Worm (Caenorhabditis elegans) whole organism, L1 larva: ENCODE results near the gene hsp-12.6.

Source experiments
- Y116A8C.19 ChIP-seq: sonication (generic microtip); optimal IDR thresholded peaks from 2 replicates; lab custom pipeline; 2016; ENCODE audit warnings: missing compliant biosample characterization, missing genetic modification characterization, borderline replicate concordance
- dsc-1 ChIP-seq: sonication (generic microtip); optimal IDR thresholded peaks from 2 replicates; lab custom pipeline; 2016; ENCODE audit warnings: mild to moderate bottlenecking, missing genetic modification characterization, missing compliant biosample characterization
- elt-3 ChIP-seq, 6 experiments: fragments of 150-350 bp in 1 of 6; sonication (generic microtip); optimal IDR thresholded peaks; 2 replicates each; lab custom pipeline; 2017 to 2018; ENCODE audit warnings: missing biosample characterization in 6 of 6, missing genetic modification characterization in 6 of 6, inconsistent platforms in 1 of 6
- fkh-10 ChIP-seq: sonication (generic microtip); optimal IDR thresholded peaks from 2 replicates; lab custom pipeline; 2017; ENCODE audit warnings: missing biosample characterization, missing genetic modification reagents, missing genetic modification characterization
- lin-15B ChIP-seq: fragments of 150-350 bp; sonication (generic microtip); optimal IDR thresholded peaks from 3 replicates; lab custom pipeline; 2014; ENCODE audit warnings: missing biosample characterization, missing genetic modification characterization
- lin-39 ChIP-seq: fragments of 150-350 bp; optimal IDR thresholded peaks from 2 replicates; lab custom pipeline; 2014; ENCODE audit warnings: missing biosample characterization, missing genetic modification reagents, missing genetic modification characterization
- nhr-12 ChIP-seq: sonication (generic microtip); optimal IDR thresholded peaks from 2 replicates; lab custom pipeline; 2017; ENCODE audit warnings: missing biosample characterization, missing genetic modification characterization
- nhr-76 ChIP-seq: sonication (generic microtip); optimal IDR thresholded peaks from 2 replicates; lab custom pipeline; 2017; ENCODE audit warnings: missing biosample characterization, missing genetic modification characterization
- nhr-77 ChIP-seq: fragments of 150-350 bp; optimal IDR thresholded peaks from 2 replicates; lab custom pipeline; 2014; ENCODE audit warnings: missing biosample characterization, missing genetic modification characterization
- pqm-1 ChIP-seq: sonication (generic microtip); optimal IDR thresholded peaks from 3 replicates; lab custom pipeline; 2017; ENCODE audit warnings: missing biosample characterization, missing genetic modification characterization
- snpc-4 ChIP-seq: fragments of 150-350 bp; optimal IDR thresholded peaks from 2 replicates; lab custom pipeline; 2014; ENCODE audit warnings: missing biosample characterization, missing genetic modification characterization
- unc-62 ChIP-seq: fragments of 150-350 bp; optimal IDR thresholded peaks from 2 replicates; lab custom pipeline; 2014; ENCODE audit warnings: missing biosample characterization, missing genetic modification reagents, missing genetic modification characterization
- ztf-4 ChIP-seq: fragments of 150-350 bp; optimal IDR thresholded peaks from 2 replicates; lab custom pipeline; 2014; ENCODE audit warnings: missing biosample characterization, missing genetic modification characterization

DNA sequence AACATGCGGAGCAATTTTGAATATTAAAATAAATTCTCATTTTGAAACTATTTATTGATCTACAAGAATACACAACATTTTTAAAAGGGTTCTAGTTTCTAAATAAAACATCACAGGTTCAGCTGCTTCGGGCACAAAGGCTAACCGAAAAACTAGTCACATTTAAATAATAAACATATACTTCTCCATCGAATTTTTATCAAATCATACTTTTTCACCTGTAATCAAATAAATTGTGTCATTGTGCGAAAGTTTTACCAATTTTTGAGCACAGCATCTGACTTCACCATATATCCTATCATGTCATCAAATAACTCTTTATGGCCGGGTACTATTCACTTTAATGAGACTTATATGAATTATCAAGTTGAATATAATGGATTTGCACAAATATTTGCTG is 43.3 kb upstream of the hsp-12.6 start, which contains the start of gene sru-6:
- TF ChIP-seq nhr-76 (tag; lab: Kevin White, UChicago) (no peak), pqm-1 (tag; lab: Kevin White, UChicago) (no peak), ztf-4 (tag; lab: Kevin White, UChicago) (no peak), elt-3 (tag; optimal IDR thresholded peaks at IDR 0.05; lab: Kevin White, UChicago) (no peak), nhr-12 (tag; lab: Kevin White, UChicago) (no peak), lin-39 (tag; lab: Kevin White, UChicago) (no peak), lin-15B (tag; lab: Kevin White, UChicago) (no peak), Y116A8C.19 (no peak), fkh-10 (GFP tag; lab: Kevin White, UChicago) (no peak), dsc-1 (tag; lab: Kevin White, UChicago) (no peak), nhr-77 (tag; lab: Kevin White, UChicago) (no peak), snpc-4 (tag; lab: Kevin White, UChicago) (no peak), unc-62 (GFP tag; lab: Kevin White, UChicago) (no peak)
